Fruit fly (Drosophila melanogaster): ENCODE measurements around the gene eyg.

eyg gene

dm6 chr3L:12501249-12501648, 33.4 kb upstream of the eyg start, which contains the start of the genes CG10638 and CG10681 (continued):
- TF ChIP-seq Bgb (GFP tag; IDR thresholded peaks at IDR 0.05; ENCODE audit: partially characterized antibody), result no peak
- TF ChIP-seq peb (GFP tag; IDR thresholded peaks at IDR 0.05), result no peak
- TF ChIP-seq CG3838 (GFP tag; optimal IDR thresholded peaks at IDR 0.05), result no peak
- TF ChIP-seq bcd (GFP tag; optimal IDR thresholded peaks at IDR 0.05), result no peak
- TF ChIP-seq Dp (GFP tag; optimal IDR thresholded peaks at IDR 0.05), result peak; percentile 49
- TF ChIP-seq CG6254 (GFP tag; optimal IDR thresholded peaks at IDR 0.05), result peak; percentile 20
- peak; percentile 40 for TF ChIP-seq gsb-n (tag; optimal IDR thresholded peaks at IDR 0.05)
- TF ChIP-seq Myb (GFP tag; optimal IDR thresholded peaks at IDR 0.05), result peak; percentile 32
- TF ChIP-seq CG1832 (GFP tag; optimal IDR thresholded peaks at IDR 0.05), result no peak
- TF ChIP-seq ara (GFP tag; IDR thresholded peaks at IDR 0.05), result no peak
- peak; percentile 60 for TF ChIP-seq pzg (GFP tag; optimal IDR thresholded peaks at IDR 0.05)
- TF ChIP-seq CG4730 (GFP tag; IDR thresholded peaks at IDR 0.05), result no peak; the same call in 1 of the 2 replicates
- no peak for TF ChIP-seq Mes4 (GFP tag; optimal IDR thresholded peaks at IDR 0.05)
- TF ChIP-seq CG18619 (GFP tag; optimal IDR thresholded peaks at IDR 0.05), result no peak
- no peak for TF ChIP-seq CG1529 (GFP tag; optimal IDR thresholded peaks at IDR 0.05)
- peak; percentile 25 for TF ChIP-seq Fer3 (tag; optimal IDR thresholded peaks at IDR 0.05)
- TF ChIP-seq en (GFP tag; optimal IDR thresholded peaks at IDR 0.05), result no peak
- no peak for TF ChIP-seq CG14050 (GFP tag; IDR thresholded peaks at IDR 0.05)
- no peak for TF ChIP-seq mld (GFP tag; IDR thresholded peaks at IDR 0.05; ENCODE audit: partially characterized antibody)
- no peak for TF ChIP-seq CG12744 (GFP tag; optimal IDR thresholded peaks at IDR 0.05)
- TF ChIP-seq E2f1 (GFP tag; IDR thresholded peaks at IDR 0.05), result no peak
- TF ChIP-seq CG4707 (GFP tag; optimal IDR thresholded peaks at IDR 0.05), result no peak
- no peak for TF ChIP-seq aop (GFP tag; IDR thresholded peaks at IDR 0.05)
- peak; percentile 16 for TF ChIP-seq chn (GFP tag; optimal IDR thresholded peaks at IDR 0.05)
- TF ChIP-seq tll (GFP tag; optimal IDR thresholded peaks at IDR 0.05), result no peak
- TF ChIP-seq fd102C (GFP tag; optimal IDR thresholded peaks at IDR 0.05), result no peak
- TF ChIP-seq CG9797 (GFP tag; optimal IDR thresholded peaks at IDR 0.05), result peak; percentile 73
- no peak for TF ChIP-seq Dfd (GFP tag; optimal IDR thresholded peaks at IDR 0.05)
- TF ChIP-seq sr (GFP tag; IDR thresholded peaks at IDR 0.05), result no peak
- TF ChIP-seq CG16815 (GFP tag; optimal IDR thresholded peaks at IDR 0.05), result no peak
- TF ChIP-seq CHES-1-like (GFP tag; optimal IDR thresholded peaks at IDR 0.05), result peak; percentile 3
- TF ChIP-seq CG34224 (GFP tag; IDR thresholded peaks at IDR 0.05; ENCODE audit: partially characterized antibody), result no peak
- TF ChIP-seq eve (GFP tag; optimal IDR thresholded peaks at IDR 0.05), result no peak
- TF ChIP-seq lola (GFP tag; optimal IDR thresholded peaks at IDR 0.05), result peak in 1 of 3 experiments; percentile 37
- no peak for TF ChIP-seq CG5953 (GFP tag; IDR thresholded peaks at IDR 0.05)
- TF ChIP-seq CG1602 (GFP tag; optimal IDR thresholded peaks at IDR 0.05), result peak; percentile 14
- peak; percentile 12 for TF ChIP-seq CG10979 (tag; optimal IDR thresholded peaks at IDR 0.05)
- no peak for TF ChIP-seq CkIIα-i1 (GFP tag; IDR thresholded peaks at IDR 0.05)
- no peak for TF ChIP-seq Lpt (GFP tag; optimal IDR thresholded peaks at IDR 0.05)
- TF ChIP-seq chinmo (GFP tag; IDR thresholded peaks at IDR 0.05; ENCODE audit: partially characterized antibody), result no peak
- peak in 1 of 2 experiments; percentile 19 for TF ChIP-seq chif (GFP tag; optimal IDR thresholded peaks at IDR 0.05)
- no peak for TF ChIP-seq Gsc (GFP tag; IDR thresholded peaks at IDR 0.05)
- TF ChIP-seq CG2202 (tag; optimal IDR thresholded peaks at IDR 0.05), result peak; percentile 26
- TF ChIP-seq CG7839 (tag; optimal IDR thresholded peaks at IDR 0.05), result peak; percentile 15
- TF ChIP-seq CG11723 (GFP tag; optimal IDR thresholded peaks at IDR 0.05), result no peak
- TF ChIP-seq az2 (GFP tag; optimal IDR thresholded peaks at IDR 0.05), result peak; percentile 23
- peak; percentile 61 for TF ChIP-seq phol (tag; optimal IDR thresholded peaks at IDR 0.05)
- no peak for TF ChIP-seq bbx (GFP tag; IDR thresholded peaks at IDR 0.05; ENCODE audit: partially characterized antibody)
- TF ChIP-seq CG11695 (GFP tag; IDR thresholded peaks at IDR 0.05), result no peak; the same call in 2 of the 3 replicates
- TF ChIP-seq Rfx (GFP tag; IDR thresholded peaks at IDR 0.05), result peak; percentile 21; the same call in 1 of the 2 replicates
- no peak for TF ChIP-seq CG6689 (GFP tag; IDR thresholded peaks at IDR 0.05)
